Worm (Caenorhabditis elegans) whole organism, young adult: Measurements from ENCODE around the gene scl-5.

ENCODE experiments used
- T26A5.8 ChIP-seq: sonication (generic microtip); optimal IDR thresholded peaks from 2 replicates; lab custom pipeline; 2016; ENCODE audit warnings: missing genetic modification characterization, missing compliant biosample characterization
- Y56A3A.18 ChIP-seq: fragments of 200-800 bp; sonication (Bioruptor generic); IDR thresholded peaks from 2 replicates; pipeline ENCODE4 v1.3.6; 2022; ENCODE audit warnings: missing genetic modification reagents, missing genetic modification characterization, missing compliant biosample characterization
- Y79H2A.3 ChIP-seq: fragments of 200-800 bp; sonication (Bioruptor generic); conservative IDR thresholded peaks from 2 replicates; pipeline ENCODE4 v1.3.6; 2022; ENCODE audit warnings: missing genetic modification reagents, missing genetic modification characterization, missing compliant biosample characterization
- ama-1 ChIP-seq, 3 experiments: fragments of 150-350 bp in 1 of 3; sonication (generic microtip) in 2 of 3; optimal IDR thresholded peaks; 2 replicates each; lab custom pipeline; 2014 to 2018; ENCODE audit warnings: missing biosample characterization in 2 of 3, missing genetic modification characterization in 2 of 3, missing genetic modification reagents in 2 of 3
- attf-3 ChIP-seq: fragments of 200-800 bp; sonication (Bioruptor generic); conservative IDR thresholded peaks from 2 replicates; pipeline ENCODE4 v1.3.6; 2022; ENCODE audit warnings: missing genetic modification reagents, missing genetic modification characterization, missing compliant biosample characterization
- die-1 ChIP-seq: sonication (generic microtip); optimal IDR thresholded peaks from 2 replicates; lab custom pipeline; 2016; ENCODE audit warnings: missing genotype, mild to moderate bottlenecking, missing genetic modification characterization, missing compliant biosample characterization
- let-526 ChIP-seq: fragments of 200-800 bp; sonication (Bioruptor generic); IDR thresholded peaks from 2 replicates; pipeline ENCODE4 v1.3.6; 2022; ENCODE audit warnings: missing genetic modification reagents, missing genetic modification characterization, missing compliant biosample characterization
- snpc-4 ChIP-seq, 5 experiments: fragments of 150-350 bp in 1 of 5; sonication (generic microtip) in 4 of 5; optimal IDR thresholded peaks; 2 replicates each; lab custom pipeline; 2014 to 2018; ENCODE audit warnings: missing genetic modification characterization in 5 of 5, missing biosample characterization in 3 of 5, antibody characterized with exemption in 2 of 5, mild to moderate bottlenecking in 2 of 5, missing compliant biosample characterization in 2 of 5, missing genotype in 2 of 5, moderate library complexity in 2 of 5, missing genetic modification reagents in 1 of 5
- zim-3 ChIP-seq: sonication (generic microtip); optimal IDR thresholded peaks from 2 replicates; lab custom pipeline; 2017; ENCODE audit warnings: mild to moderate bottlenecking, missing genetic modification characterization, moderate library complexity, missing compliant biosample characterization
- ztf-26 ChIP-seq: sonication (generic microtip); optimal IDR thresholded peaks from 2 replicates; lab custom pipeline; 2017; ENCODE audit warnings: missing genetic modification characterization, missing compliant biosample characterization

- TF ChIP-seq zim-3 (tag; lab: Kevin White, UChicago) (no peak), Y56A3A.18 (GFP tag; lab: Robert Waterston, UW) (no peak), Y79H2A.3 (GFP tag; lab: Robert Waterston, UW) (no peak), die-1 (tag; lab: Kevin White, UChicago) (no peak), attf-3 (GFP tag; lab: Robert Waterston, UW) (no peak), T26A5.8 (tag; lab: Kevin White, UChicago) (no peak), let-526 (GFP tag; lab: Robert Waterston, UW) (no peak), ztf-26 (tag; lab: Kevin White, UChicago) (no peak), snpc-4 (GFP tag; optimal IDR thresholded peaks at IDR 0.05; lab: Kevin White, UChicago) (no peak), snpc-4 (tag; optimal IDR thresholded peaks at IDR 0.05; lab: Kevin White, UChicago) (no peak), ama-1 (optimal IDR thresholded peaks at IDR 0.05; lab: Kevin White, UChicago) (no peak), ama-1 (GFP tag; optimal IDR thresholded peaks at IDR 0.05; lab: Kevin White, UChicago) (no peak)
Observed at ce11 chrIV:13052568-13052967, 11.2 kb upstream of the scl-5 start, which contains the start of gene F49E11.7.
